In genomic region chrV:24181-24580, ce11 we compare ENCODE assay signal across 2 worm cellular contexts.
A peak's percentile ranks its signal among the peaks of the same experiment; 100 is the strongest.
TF ChIP-seq lines count a peak whose summit lies in the region.

No protein-coding gene starts in this region.

TF ChIP-seq in whole organism, L1 larva, 84 proteins besides CTCF, POLR2A, EP300 and RAD21:
- no peak for TF ChIP-seq nhr-76 (tag; optimal IDR thresholded peaks at IDR 0.05; lab: Kevin White, UChicago)
- no peak for TF ChIP-seq Y116A8C.19 (tag; optimal IDR thresholded peaks at IDR 0.05; lab: Kevin White, UChicago; ENCODE audit: borderline replicate concordance)
- TF ChIP-seq efl-3 (GFP tag; optimal IDR thresholded peaks at IDR 0.05; lab: Kevin White, UChicago), result no peak
- TF ChIP-seq tlp-1 (tag; optimal IDR thresholded peaks at IDR 0.05; lab: Kevin White, UChicago), result no peak
- TF ChIP-seq pqm-1 (tag; optimal IDR thresholded peaks at IDR 0.05; lab: Kevin White, UChicago), result no peak
- TF ChIP-seq irx-1 (tag; optimal IDR thresholded peaks at IDR 0.05; lab: Kevin White, UChicago), result no peak
- TF ChIP-seq nhr-12 (tag; optimal IDR thresholded peaks at IDR 0.05; lab: Kevin White, UChicago), result no peak
- TF ChIP-seq skn-1 (tag; optimal IDR thresholded peaks at IDR 0.05; lab: Kevin White, UChicago), result no peak
- TF ChIP-seq egl-13 (tag; optimal IDR thresholded peaks at IDR 0.05; lab: Kevin White, UChicago), result no peak
- TF ChIP-seq dpl-1 (GFP tag; optimal IDR thresholded peaks at IDR 0.05; lab: Kevin White, UChicago), result peak in 2 of 3 experiments; percentile 39 to 65
- no peak for TF ChIP-seq aha-1 (tag; optimal IDR thresholded peaks at IDR 0.05; lab: Kevin White, UChicago)
- TF ChIP-seq lin-14 (GFP tag; optimal IDR thresholded peaks at IDR 0.05; lab: Kevin White, UChicago), result no peak
- no peak for TF ChIP-seq mdl-1 (tag; optimal IDR thresholded peaks at IDR 0.05; lab: Kevin White, UChicago)
- TF ChIP-seq fkh-10 (GFP tag; optimal IDR thresholded peaks at IDR 0.05; lab: Kevin White, UChicago), result no peak
- TF ChIP-seq ceh-82 (tag; optimal IDR thresholded peaks at IDR 0.05; lab: Kevin White, UChicago), result no peak
- TF ChIP-seq mef-2 (tag; optimal IDR thresholded peaks at IDR 0.05; lab: Kevin White, UChicago), result no peak
- peak; percentile 7 to 65 for TF ChIP-seq lin-35 (GFP tag; optimal IDR thresholded peaks at IDR 0.05; lab: Kevin White, UChicago)
- no peak for TF ChIP-seq egl-27 (tag; optimal IDR thresholded peaks at IDR 0.05; lab: Kevin White, UChicago)
- TF ChIP-seq jun-1 (tag; optimal IDR thresholded peaks at IDR 0.05; lab: Kevin White, UChicago), result no peak
- no peak for TF ChIP-seq nhr-237 (tag; optimal IDR thresholded peaks at IDR 0.05; lab: Kevin White, UChicago)
- TF ChIP-seq xbp-1 (tag; optimal IDR thresholded peaks at IDR 0.05; lab: Kevin White, UChicago), result no peak
- TF ChIP-seq pag-3 (tag; optimal IDR thresholded peaks at IDR 0.05; lab: Kevin White, UChicago; ENCODE audit: borderline replicate concordance, insufficient read depth), result no peak
- TF ChIP-seq ztf-4 (tag; optimal IDR thresholded peaks at IDR 0.05; lab: Kevin White, UChicago), result no peak
- no peak for TF ChIP-seq nhr-84 (tag; optimal IDR thresholded peaks at IDR 0.05; lab: Kevin White, UChicago)
- peak in 1 of 2 experiments; percentile 53 for TF ChIP-seq efl-1 (optimal IDR thresholded peaks at IDR 0.05; lab: Kevin White, UChicago)
- peak; percentile 61 to 93 for TF ChIP-seq efl-1 (GFP tag; optimal IDR thresholded peaks at IDR 0.05 in 1 of 2; lab: Kevin White, UChicago)
- no peak for TF ChIP-seq ets-5 (GFP tag; IDR thresholded peaks at IDR 0.05; lab: Robert Waterston, UW)

TF ChIP-seq in whole organism, L4 larva, 104 proteins besides CTCF, POLR2A, EP300 and RAD21:
- no peak for TF ChIP-seq Y105C5A.15 (GFP tag; IDR thresholded peaks at IDR 0.05; lab: Robert Waterston, UW)
- TF ChIP-seq F26F4.8 (GFP tag; conservative IDR thresholded peaks at IDR 0.05; lab: Robert Waterston, UW), result no peak
- no peak for TF ChIP-seq lin-1 (GFP tag; IDR thresholded peaks at IDR 0.05; lab: Robert Waterston, UW)
- no peak for TF ChIP-seq dve-1 (tag; optimal IDR thresholded peaks at IDR 0.05; lab: Kevin White, UChicago; ENCODE audit: insufficient read depth)
- no peak for TF ChIP-seq nhr-10 (tag; optimal IDR thresholded peaks at IDR 0.05; lab: Kevin White, UChicago)
- 0 out of 2 replicates have a peak, but pooled peaks have one; percentile 28 for TF ChIP-seq lin-38 (GFP tag; IDR thresholded peaks at IDR 0.05; lab: Robert Waterston, UW)
- no peak for TF ChIP-seq nhr-41 (GFP tag; IDR thresholded peaks at IDR 0.05; lab: Robert Waterston, UW)
- no peak for TF ChIP-seq zip-2 (tag; optimal IDR thresholded peaks at IDR 0.05; lab: Kevin White, UChicago)
- no peak for TF ChIP-seq ceh-28 (tag; optimal IDR thresholded peaks at IDR 0.05; lab: Kevin White, UChicago)
- TF ChIP-seq R02D3.7 (tag; optimal IDR thresholded peaks at IDR 0.05; lab: Kevin White, UChicago), result peak; percentile 8

Comparison
In these comparisons a context has a peak if more than half of its experiments do, and no peak if none do; other contexts are left out.
1. Of the 29 proteins assayed by ChIP-seq in both whole organism, L4 larva and whole organism, L1 larva: peak only in whole organism, L4 larva: none; only in whole organism, L1 larva: dpl-1; in both: none; in neither: 28.